Fruit fly (Drosophila melanogaster): ENCODE data around the gene CG3726.
A peak's percentile ranks its signal among the peaks of the same experiment; 100 is the strongest.

The CG3726 gene

DNA sequence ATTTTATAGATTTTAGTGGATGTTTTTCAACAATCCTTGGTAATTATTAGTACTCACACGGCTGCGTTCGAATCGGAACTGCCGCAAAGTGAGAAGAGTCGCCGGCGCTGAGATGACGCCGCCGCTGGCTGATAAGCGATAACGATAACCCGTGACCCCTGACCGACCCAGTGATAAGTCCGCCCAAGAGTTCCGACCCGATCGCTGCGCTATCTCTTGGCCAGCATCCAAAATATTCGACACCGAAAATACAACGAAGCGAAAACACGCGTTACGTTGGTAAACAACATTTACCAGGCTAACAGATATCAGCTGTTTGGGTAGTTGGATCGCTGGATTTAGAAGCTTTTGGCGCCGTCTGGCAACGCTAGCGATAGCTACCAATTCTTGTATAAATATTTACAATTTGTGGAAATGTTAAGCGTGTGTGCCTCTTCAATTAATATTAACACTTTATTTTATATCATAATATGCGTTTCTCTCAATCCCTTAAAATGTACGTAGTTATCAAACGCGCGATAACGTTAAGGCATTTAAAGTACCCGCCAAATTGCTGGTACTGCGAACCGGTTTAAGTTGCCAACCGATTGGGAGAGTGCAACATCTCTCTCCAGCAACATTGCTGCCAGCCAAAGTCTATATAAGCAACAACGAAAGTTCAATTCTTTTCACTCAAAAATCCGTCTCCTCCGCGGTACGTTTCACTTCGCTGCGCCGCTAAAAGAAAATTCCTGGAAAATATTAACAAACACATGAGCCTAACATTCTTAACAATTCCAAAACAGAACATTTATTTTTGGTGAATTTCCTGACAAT lies at the start of gene CG3726, which contains the start of gene Shmt:
CG3726 (plus strand) TSS at position 604 of the 816 bp plus-strand sequence.
Shmt (minus strand) TSS at position 304 of the 816 bp plus-strand sequence.
- TF ChIP-seq CG8478 (optimal IDR thresholded peaks at IDR 0.05) (no peak), CTCF (optimal IDR thresholded peaks at IDR 0.05) (peak in 1 of 2 experiments; percentile 7)

DNA sequence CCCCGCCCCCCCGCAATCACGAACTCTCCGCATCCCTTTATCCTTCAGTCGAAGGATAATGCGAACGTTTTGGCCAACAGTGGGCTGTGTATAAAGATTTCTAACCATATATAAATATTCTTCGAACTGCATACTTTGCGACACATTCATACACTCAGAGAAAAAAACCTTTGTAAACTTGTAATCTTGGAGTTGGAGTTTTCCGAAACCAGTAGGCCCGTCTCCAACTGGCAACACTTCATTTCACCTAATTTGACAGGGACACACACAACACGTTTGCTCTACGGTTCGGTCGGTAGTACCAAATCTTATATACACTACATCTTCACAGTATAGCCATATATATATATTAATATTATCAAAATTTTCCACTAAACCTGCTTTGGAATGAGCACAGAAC lies 48.1 kb upstream of the CG3726 start, which contains the start of gene CG15764:
CG15764 (plus strand) TSS at position 301 of the 400 bp plus-strand sequence.
- TF ChIP-seq CTCF (optimal IDR thresholded peaks at IDR 0.05) (no peak), CG8478 (optimal IDR thresholded peaks at IDR 0.05) (no peak)

DNA sequence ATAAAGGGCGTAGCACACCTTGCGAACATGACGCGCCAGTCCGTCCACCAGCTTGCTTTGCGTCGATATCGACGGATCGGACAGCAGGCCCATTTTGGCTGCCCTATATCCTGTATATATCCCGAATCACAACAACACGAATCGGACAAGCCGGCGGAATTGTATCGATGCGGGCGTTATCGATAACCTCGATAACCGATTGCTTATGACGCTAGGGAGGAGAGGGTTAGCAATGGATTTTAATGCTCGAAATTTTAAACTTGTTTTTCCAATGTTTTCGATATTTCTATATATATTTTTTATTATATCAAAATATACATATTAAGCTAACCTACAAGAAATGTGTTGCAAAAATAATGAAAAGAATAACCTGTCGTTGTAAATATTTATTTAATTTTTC lies 43.7 kb upstream of the CG3726 start, which contains the start of gene GAA1:
GAA1 (minus strand) TSS at position 194 of the 400 bp plus-strand sequence.
- TF ChIP-seq CTCF (optimal IDR thresholded peaks at IDR 0.05) (no peak), CG8478 (optimal IDR thresholded peaks at IDR 0.05) (no peak)

DNA sequence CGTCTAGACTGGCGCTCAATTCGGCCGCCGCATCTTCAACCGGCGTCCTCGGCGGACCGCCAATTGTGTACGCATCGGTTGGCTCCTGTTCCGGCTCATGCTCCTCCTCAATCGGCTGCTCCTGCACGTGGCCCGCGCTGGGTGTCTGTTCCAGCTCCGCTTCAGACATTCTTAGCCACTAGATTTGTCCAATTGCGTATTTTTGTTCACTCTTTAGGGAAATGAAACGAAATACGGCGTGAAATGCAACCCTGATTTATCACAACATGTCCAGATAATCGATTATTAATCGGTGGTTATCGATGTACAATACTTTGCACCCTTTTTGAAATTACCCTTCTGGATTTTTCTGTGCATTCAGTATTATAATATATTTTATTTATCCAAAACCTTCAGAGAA lies 40.3 kb upstream of the CG3726 start, which contains the start of gene mof:
mof (minus strand) TSS at position 270 of the 400 bp plus-strand sequence.
- TF ChIP-seq CTCF (optimal IDR thresholded peaks at IDR 0.05) (no peak), CG8478 (optimal IDR thresholded peaks at IDR 0.05) (no peak)

DNA sequence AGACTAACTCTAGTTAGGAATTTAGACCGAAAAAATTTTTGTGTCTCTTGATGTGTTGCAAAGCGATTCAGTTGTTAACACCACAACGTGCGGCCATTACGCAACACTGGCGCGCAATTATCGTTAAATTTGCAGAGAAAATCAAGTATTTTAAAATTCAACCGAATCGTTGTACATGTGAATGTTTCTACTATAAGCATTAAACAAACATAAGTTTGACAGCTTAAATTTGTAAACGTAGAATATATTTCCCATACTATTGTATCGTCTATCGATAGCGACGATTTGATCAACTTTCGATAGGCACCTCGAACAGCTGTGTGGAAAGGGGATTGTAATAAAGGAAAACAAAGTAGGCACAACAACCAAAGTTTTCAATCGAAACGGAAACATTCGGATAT lies 37.4 kb upstream of the CG3726 start, which contains the start of the genes Usp30 and CG16721:
Usp30 (minus strand) TSS at position 245 of the 401 bp plus-strand sequence.
CG16721 (plus strand) TSS at position 327 of the 401 bp plus-strand sequence.
- no peak for TF ChIP-seq CTCF (optimal IDR thresholded peaks at IDR 0.05)

DNA sequence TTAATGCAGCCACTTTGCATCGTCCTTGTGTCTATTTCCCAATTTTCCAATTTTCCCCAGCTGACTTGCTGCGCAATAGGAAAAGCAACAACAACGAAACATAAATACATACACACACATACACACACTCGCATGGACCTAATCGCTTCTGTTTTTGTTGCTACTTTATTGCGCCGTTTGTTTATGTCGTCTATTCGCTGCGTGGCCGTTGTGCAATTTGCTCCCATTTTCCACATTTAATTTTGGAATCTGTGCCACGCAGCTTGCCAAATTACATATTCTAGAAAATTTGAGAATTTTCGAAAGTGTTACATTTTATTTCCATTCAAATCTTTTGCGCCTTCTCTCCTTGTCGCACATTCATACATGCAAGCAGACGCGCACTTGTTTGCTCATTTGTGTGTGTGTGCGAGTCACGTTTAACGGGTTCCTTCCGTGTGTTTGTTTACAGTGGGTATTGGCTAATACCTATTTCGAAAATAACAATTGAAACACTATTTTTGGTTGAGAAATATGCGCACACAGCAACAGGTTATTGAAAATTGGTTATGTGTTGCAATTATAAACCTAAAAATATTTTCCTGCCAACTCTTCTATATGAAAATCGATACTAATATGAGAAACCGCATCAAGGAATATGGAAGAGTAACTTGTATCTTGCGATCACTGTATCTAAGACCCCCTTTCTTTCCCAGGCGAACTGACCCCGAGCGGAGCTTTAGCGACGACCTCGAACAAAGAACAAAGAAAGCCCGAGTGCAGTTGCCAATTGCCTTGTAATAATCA lies 36.6 kb upstream of the CG3726 start:
- TF ChIP-seq CG8478 (optimal IDR thresholded peaks at IDR 0.05) (no peak), CTCF (optimal IDR thresholded peaks at IDR 0.05) (no peak)

DNA sequence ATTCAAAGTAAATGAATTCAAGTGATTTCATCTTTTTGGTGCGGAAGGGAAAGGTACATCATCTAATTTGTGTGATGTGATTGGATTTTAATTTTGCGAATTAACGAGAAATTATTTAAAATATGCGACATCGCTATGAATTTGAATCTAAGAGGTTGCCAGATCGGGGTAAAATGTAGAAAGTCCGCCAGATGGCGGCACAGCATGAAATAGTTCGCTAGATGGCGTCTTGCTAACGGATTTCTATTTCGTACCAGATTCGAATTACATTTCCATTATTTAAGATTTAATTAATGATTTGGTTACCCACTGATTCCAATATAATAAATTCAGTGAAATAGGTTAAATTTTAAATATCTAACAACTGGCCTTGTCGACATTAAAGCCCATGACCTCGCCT lies 33.5 kb upstream of the CG3726 start:
- TF ChIP-seq CG8478 (optimal IDR thresholded peaks at IDR 0.05) (no peak), CTCF (optimal IDR thresholded peaks at IDR 0.05) (peak; percentile 95 to 97)

DNA sequence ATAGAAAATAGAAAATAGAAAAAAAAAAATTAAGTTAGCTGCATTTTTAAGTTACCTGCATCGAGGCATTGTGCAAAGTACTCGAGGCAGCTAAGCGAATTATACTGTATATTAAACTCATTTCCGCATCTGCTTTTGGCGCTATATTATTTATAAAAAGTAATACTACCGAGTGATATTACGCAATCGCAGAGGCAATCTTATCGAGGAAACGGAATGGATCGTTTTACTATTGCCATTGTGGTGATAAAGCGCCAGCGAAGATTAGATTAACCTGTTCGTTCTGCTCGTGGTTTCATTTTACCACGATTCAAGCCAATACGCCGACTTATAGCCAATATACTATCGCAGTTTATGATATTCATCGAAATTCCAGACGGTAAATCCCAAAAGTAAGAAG lies 32.6 kb upstream of the CG3726 start:
- TF ChIP-seq CTCF (optimal IDR thresholded peaks at IDR 0.05), result no peak
- TF ChIP-seq CG8478 (optimal IDR thresholded peaks at IDR 0.05), result no peak

DNA sequence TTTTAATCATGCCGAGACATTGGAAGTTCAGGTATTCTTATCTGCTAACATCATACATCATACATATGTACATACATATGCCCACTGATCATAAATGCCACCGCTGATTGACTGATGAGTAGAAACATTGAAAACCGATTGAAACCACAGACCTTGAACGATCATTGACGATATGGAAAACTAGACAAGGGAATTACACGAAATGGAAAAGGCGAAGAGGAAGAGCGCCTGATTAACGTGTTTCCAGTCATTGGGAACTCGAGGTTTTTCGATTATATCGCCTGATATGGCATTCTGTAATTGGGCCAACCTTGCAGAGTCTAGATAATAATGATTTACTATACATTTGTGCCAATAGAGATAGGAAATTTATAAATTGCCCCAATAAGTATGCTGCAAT lies 32.0 kb upstream of the CG3726 start:
- TF ChIP-seq CTCF (optimal IDR thresholded peaks at IDR 0.05) (no peak), CG8478 (optimal IDR thresholded peaks at IDR 0.05) (no peak)

DNA sequence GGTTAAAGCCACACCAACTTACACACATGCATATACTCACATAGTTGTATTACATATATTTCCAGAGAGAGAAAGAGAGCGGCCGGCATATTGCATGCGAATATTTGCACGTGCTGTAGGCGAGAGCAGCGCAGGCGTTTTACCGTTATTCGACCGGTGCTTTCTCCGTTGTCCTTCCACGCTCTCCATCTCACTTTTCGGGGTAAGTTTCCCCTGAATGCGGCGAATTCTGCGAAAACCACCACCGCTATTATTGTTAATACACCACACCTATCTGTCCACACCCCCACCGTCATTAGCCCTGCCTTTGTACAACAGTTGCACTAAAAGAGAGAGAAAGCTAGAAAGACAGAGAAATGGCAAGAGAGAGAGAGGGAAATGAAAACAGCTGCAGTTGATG lies 31.4 kb upstream of the CG3726 start:
- TF ChIP-seq CTCF (optimal IDR thresholded peaks at IDR 0.05), result no peak
- TF ChIP-seq CG8478 (optimal IDR thresholded peaks at IDR 0.05), result no peak

DNA sequence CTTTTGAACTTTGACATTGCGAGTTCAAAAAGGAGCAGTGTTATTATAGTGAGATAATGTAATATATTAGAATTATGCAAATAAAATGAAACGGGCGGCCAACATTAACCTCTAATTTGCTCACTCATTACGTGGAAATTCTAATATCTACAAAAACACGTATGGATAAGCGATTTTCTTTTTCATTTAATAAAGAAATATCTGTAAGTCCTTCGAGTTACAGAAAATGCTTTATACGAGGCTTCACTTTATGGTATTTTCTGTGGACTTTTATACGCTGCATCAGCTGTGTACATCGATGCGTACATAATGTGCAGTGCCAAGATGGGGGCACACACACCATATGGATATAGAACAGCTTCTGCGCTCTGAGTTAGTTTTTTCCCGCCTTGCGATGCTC lies 30.9 kb upstream of the CG3726 start:
- TF ChIP-seq CTCF (optimal IDR thresholded peaks at IDR 0.05), result no peak

DNA sequence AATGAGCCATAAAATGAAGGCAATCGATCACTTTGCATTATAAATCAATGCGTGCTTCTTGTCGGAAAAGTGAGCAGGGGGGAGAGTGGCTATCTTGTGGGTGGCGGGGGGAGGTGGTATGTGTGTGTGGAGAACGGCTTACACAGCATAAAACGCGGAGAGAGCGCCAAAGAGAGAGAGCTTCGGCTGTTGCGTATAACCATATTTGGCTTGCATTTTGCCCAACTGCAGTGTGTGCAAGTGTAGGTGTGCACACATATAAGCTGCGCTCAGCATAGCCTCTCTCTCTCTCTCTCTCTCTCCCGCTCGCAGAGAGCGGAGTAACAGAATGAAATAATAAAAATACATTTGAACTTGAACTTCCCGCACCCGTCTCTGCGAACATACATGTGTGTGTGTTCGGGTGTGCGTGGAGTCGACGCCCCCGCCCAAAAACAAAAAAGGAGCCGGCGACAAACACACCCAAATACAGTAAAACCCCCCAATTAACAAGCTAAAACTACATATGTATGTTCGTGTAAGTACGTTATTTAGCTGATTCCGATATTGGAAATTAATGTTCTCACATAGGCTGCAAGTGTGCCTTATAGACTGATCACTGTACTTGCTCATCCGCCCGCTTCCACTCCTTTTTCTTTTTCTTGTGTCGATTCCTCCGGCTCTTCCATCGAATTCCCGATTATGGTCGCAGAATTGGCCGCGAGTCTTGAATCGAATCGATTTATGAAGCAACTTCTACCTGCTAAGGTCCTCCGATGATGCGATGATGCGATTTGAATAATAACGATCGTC lies 29.9 kb upstream of the CG3726 start:
- no peak for TF ChIP-seq CG8478 (optimal IDR thresholded peaks at IDR 0.05)
- TF ChIP-seq CTCF (optimal IDR thresholded peaks at IDR 0.05), result no peak

DNA sequence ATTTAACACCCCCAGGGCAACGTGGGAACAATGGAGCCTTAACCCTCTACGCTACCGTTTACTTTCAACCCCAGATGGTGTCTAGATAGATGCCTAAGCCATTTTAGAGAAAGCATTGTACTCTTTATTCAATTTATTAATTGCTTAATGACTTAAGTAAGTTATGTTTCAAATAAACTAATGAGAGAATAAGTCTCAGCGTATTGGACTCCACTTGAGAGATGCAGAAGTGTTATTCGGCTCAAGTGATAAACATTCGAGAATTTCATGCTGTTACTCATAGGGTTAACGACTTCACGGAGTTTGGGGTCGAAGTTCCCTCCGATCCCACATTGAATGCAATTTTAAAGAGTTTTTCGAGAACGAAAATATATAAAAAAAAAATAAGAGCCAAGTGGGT lies 28.6 kb upstream of the CG3726 start:
- TF ChIP-seq CTCF (optimal IDR thresholded peaks at IDR 0.05), result no peak
- TF ChIP-seq CG8478 (optimal IDR thresholded peaks at IDR 0.05), result no peak

DNA sequence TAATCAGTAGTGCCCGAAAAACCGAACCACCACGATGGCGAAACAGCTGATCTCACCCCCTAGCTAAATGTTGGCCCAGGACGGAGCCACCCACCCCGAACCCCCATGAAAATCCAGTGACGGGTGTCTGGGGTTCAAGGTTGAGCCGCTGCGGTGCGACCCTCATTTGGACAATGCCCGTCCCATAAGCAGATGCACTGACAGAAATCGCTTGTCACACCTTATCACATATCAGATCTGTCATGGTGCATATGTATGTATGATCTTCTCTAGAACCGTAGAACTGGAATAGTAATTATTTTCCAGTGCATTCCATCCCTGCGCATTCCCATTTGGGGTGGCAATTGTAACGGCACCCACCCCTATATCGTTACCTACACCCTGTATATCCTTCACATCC lies 28.0 kb upstream of the CG3726 start:
- TF ChIP-seq CTCF (optimal IDR thresholded peaks at IDR 0.05) (no peak), CG8478 (optimal IDR thresholded peaks at IDR 0.05) (no peak)
